Fruit fly (Drosophila melanogaster) whole organism, embryonic: ENCODE results near the gene teq.

Experiments used
- Ada2b ChIP-seq: fragments of 200-800 bp; sonication (Bioruptor generic); IDR thresholded peaks from 2 replicates; pipeline ENCODE4 v1.3.6; 2022; ENCODE audit warnings: missing biosample characterization, missing genetic modification characterization
- Awh ChIP-seq: fragments of 200-800 bp; sonication (Bioruptor generic); IDR thresholded peaks from 2 replicates; pipeline ENCODE4, ENCODE4 v1.3.6; 2022; ENCODE audit warnings: missing biosample characterization, missing genetic modification characterization
- CG10147 ChIP-seq: fragments of 200-800 bp; sonication (Bioruptor generic); optimal IDR thresholded peaks from 2 replicates; lab custom pipeline; 2019; ENCODE audit warnings: missing biosample characterization, mild to moderate bottlenecking, missing genetic modification characterization, moderate library complexity
- CG11504 ChIP-seq: fragments of 200-800 bp; sonication (Bioruptor generic); optimal IDR thresholded peaks from 3 replicates; lab custom pipeline; 2019; ENCODE audit warnings: missing biosample characterization, mild to moderate bottlenecking, missing genetic modification characterization, moderate library complexity
- CG11695 ChIP-seq: fragments of 200-800 bp; sonication (Bioruptor generic); IDR thresholded peaks from 3 replicates; pipeline ENCODE4 v1.3.6; 2022; ENCODE audit warnings: missing biosample characterization, missing genetic modification characterization
- CG1233 ChIP-seq: fragments of 200-800 bp; sonication (Bioruptor generic); optimal IDR thresholded peaks from 4 replicates; lab custom pipeline; 2018; ENCODE audit warnings: missing biosample characterization, mild to moderate bottlenecking, missing genetic modification characterization
- CG12769 ChIP-seq: fragments of 200-800 bp; sonication (Bioruptor generic); optimal IDR thresholded peaks from 2 replicates; lab custom pipeline; 2019; ENCODE audit warnings: missing biosample characterization, mild to moderate bottlenecking, missing genetic modification characterization, moderate library complexity
- CG17568 ChIP-seq: fragments of 200-800 bp; sonication (Bioruptor generic); optimal IDR thresholded peaks from 2 replicates; lab custom pipeline; 2018; ENCODE audit warnings: missing biosample characterization, mild to moderate bottlenecking, missing genetic modification characterization, moderate library complexity
- CG18011 ChIP-seq: fragments of 200-800 bp; sonication (Bioruptor generic); optimal IDR thresholded peaks from 2 replicates; lab custom pipeline; 2017; ENCODE audit warnings: missing biosample characterization, missing genetic modification characterization, mild to moderate bottlenecking, moderate library complexity, missing genotype
- CG18764 ChIP-seq: fragments of 200-800 bp; sonication (Bioruptor generic); optimal IDR thresholded peaks from 3 replicates; lab custom pipeline; 2016; ENCODE audit warnings: missing biosample characterization, missing genetic modification characterization
- CG30431 ChIP-seq: fragments of 200-800 bp; sonication (Bioruptor generic); optimal IDR thresholded peaks from 2 replicates; lab custom pipeline; 2017; ENCODE audit warnings: missing biosample characterization, missing genetic modification characterization
- CG31224 ChIP-seq: fragments of 200-800 bp; sonication (Bioruptor generic); IDR thresholded peaks from 2 replicates; pipeline ENCODE4 v1.3.6; 2022; ENCODE audit warnings: missing biosample characterization, missing genetic modification characterization
- CG34224 ChIP-seq: fragments of 200-800 bp; sonication (Bioruptor generic); IDR thresholded peaks from 3 replicates; pipeline ENCODE4 v1.3.6; 2022; ENCODE audit warnings: missing biosample characterization, missing genetic modification characterization; ENCODE audit not compliant: partially characterized antibody
- CG34422 ChIP-seq: fragments of 200-800 bp; sonication (Bioruptor generic); IDR thresholded peaks from 3 replicates; pipeline ENCODE4 v1.3.6; 2022; ENCODE audit warnings: missing biosample characterization, missing genetic modification characterization
- CG4617 ChIP-seq: fragments of 200-800 bp; sonication (Bioruptor generic); optimal IDR thresholded peaks from 3 replicates; lab custom pipeline; 2016; ENCODE audit warnings: missing biosample characterization, missing genetic modification characterization, borderline replicate concordance
- CG6272 ChIP-seq: fragments of 200-800 bp; sonication (Bioruptor generic); IDR thresholded peaks from 2 replicates; pipeline ENCODE4 v1.3.6; 2022; ENCODE audit warnings: missing biosample characterization, missing genetic modification characterization
- CG7987 ChIP-seq: fragments of 200-800 bp; sonication (Bioruptor generic); optimal IDR thresholded peaks from 2 replicates; lab custom pipeline; 2018; ENCODE audit warnings: missing biosample characterization, mild to moderate bottlenecking, missing genetic modification characterization, moderate library complexity
- Camta ChIP-seq: fragments of 200-800 bp; sonication (Bioruptor generic); optimal IDR thresholded peaks from 2 replicates; lab custom pipeline; 2016; ENCODE audit warnings: missing biosample characterization, missing genetic modification characterization
- D19B ChIP-seq: fragments of 200-800 bp; sonication (Bioruptor generic); optimal IDR thresholded peaks from 2 replicates; lab custom pipeline; 2017; ENCODE audit warnings: missing biosample characterization, mild to moderate bottlenecking, missing genetic modification characterization
- Dip3 ChIP-seq: fragments of 200-800 bp; sonication (Bioruptor generic); optimal IDR thresholded peaks from 3 replicates; lab custom pipeline; 2016; ENCODE audit warnings: missing biosample characterization, missing genetic modification characterization
- Fer3 ChIP-seq: fragments of 200-800 bp; sonication (Bioruptor generic); optimal IDR thresholded peaks from 2 replicates; lab custom pipeline; 2018; ENCODE audit warnings: missing biosample characterization, mild to moderate bottlenecking, missing genetic modification characterization, moderate library complexity
- Gsc ChIP-seq: fragments of 200-800 bp; sonication (Bioruptor generic); IDR thresholded peaks from 2 replicates; pipeline ENCODE4 v1.3.6; 2022; ENCODE audit warnings: missing biosample characterization, missing genetic modification characterization
- Hey ChIP-seq: fragments of 200-800 bp; sonication (Bioruptor generic); optimal IDR thresholded peaks from 3 replicates; lab custom pipeline; 2018; ENCODE audit warnings: missing biosample characterization, mild to moderate bottlenecking, missing genetic modification characterization
- Hmr ChIP-seq: fragments of 200-800 bp; sonication (Bioruptor generic); optimal IDR thresholded peaks from 3 replicates; lab custom pipeline; 2017; ENCODE audit warnings: mild to moderate bottlenecking, missing biosample characterization, missing genetic modification reagents, missing genetic modification characterization
- Lpt ChIP-seq: fragments of >200 bp; optimal IDR thresholded peaks from 2 replicates; lab custom pipeline; 2018; ENCODE audit warnings: missing biosample characterization, missing genetic modification characterization
- MESR4 ChIP-seq: fragments of 200-800 bp; sonication (Bioruptor generic); optimal IDR thresholded peaks from 2 replicates; lab custom pipeline; 2018; ENCODE audit warnings: missing biosample characterization, mild to moderate bottlenecking, missing genetic modification characterization, moderate library complexity
- MTF-1 ChIP-seq: fragments of 200-800 bp; sonication (Bioruptor generic); optimal IDR thresholded peaks from 2 replicates; lab custom pipeline; 2018; ENCODE audit warnings: missing biosample characterization, mild to moderate bottlenecking, missing genetic modification characterization, borderline replicate concordance
- Mad ChIP-seq: fragments of 200-800 bp; sonication (Bioruptor generic); optimal IDR thresholded peaks from 2 replicates; lab custom pipeline; 2016; ENCODE audit warnings: missing biosample characterization, missing genetic modification characterization
- Max ChIP-seq: fragments of 200-800 bp; sonication (Bioruptor generic); optimal IDR thresholded peaks from 2 replicates; lab custom pipeline; 2016; ENCODE audit warnings: missing biosample characterization, mild to moderate bottlenecking, missing genetic modification characterization
- Taf1 ChIP-seq: fragments of 200-800 bp; sonication (Bioruptor generic); IDR thresholded peaks from 2 replicates; pipeline ENCODE4 v1.3.6; 2022; ENCODE audit warnings: missing biosample characterization, missing genetic modification characterization
- YL-1 ChIP-seq: fragments of 200-800 bp; sonication (Bioruptor generic); optimal IDR thresholded peaks from 3 replicates; lab custom pipeline; 2017; ENCODE audit warnings: missing biosample characterization, mild to moderate bottlenecking, missing genetic modification characterization
- amos ChIP-seq: fragments of 200-800 bp; sonication (Bioruptor generic); IDR thresholded peaks from 2 replicates; pipeline ENCODE4 v1.3.6; 2022; ENCODE audit warnings: missing biosample characterization, missing genetic modification characterization; ENCODE audit not compliant: partially characterized antibody
- bab2 ChIP-seq: fragments of 200-800 bp; sonication (Bioruptor generic); optimal IDR thresholded peaks from 2 replicates; lab custom pipeline; 2016; ENCODE audit warnings: missing biosample characterization, missing genetic modification characterization
- bcd ChIP-seq: fragments of 200-800 bp; sonication (Bioruptor generic); optimal IDR thresholded peaks from 2 replicates; lab custom pipeline; 2017; ENCODE audit warnings: missing biosample characterization, mild to moderate bottlenecking, missing genetic modification characterization
- gem ChIP-seq: fragments of 200-800 bp; sonication (Bioruptor generic); optimal IDR thresholded peaks from 2 replicates; lab custom pipeline; 2019; ENCODE audit warnings: missing biosample characterization, mild to moderate bottlenecking, missing genetic modification characterization, moderate library complexity
- ken ChIP-seq: fragments of 200-800 bp; sonication (Bioruptor generic); IDR thresholded peaks from 3 replicates; pipeline ENCODE4 v1.3.6; 2022; ENCODE audit warnings: missing biosample characterization, missing genetic modification characterization
- klu ChIP-seq: fragments of 200-800 bp; sonication (Bioruptor generic); IDR thresholded peaks from 2 replicates; pipeline ENCODE4 v1.3.6; 2022; ENCODE audit warnings: missing biosample characterization, missing genetic modification characterization
- lilli ChIP-seq: fragments of 200-800 bp; sonication (Bioruptor generic); optimal IDR thresholded peaks from 3 replicates; lab custom pipeline; 2016; ENCODE audit warnings: missing biosample characterization, missing genetic modification characterization
- nmo ChIP-seq: fragments of 200-800 bp; sonication (Bioruptor generic); optimal IDR thresholded peaks from 2 replicates; lab custom pipeline; 2018; ENCODE audit warnings: missing biosample characterization, mild to moderate bottlenecking, missing genetic modification characterization, moderate library complexity
- otp ChIP-seq: fragments of 200-800 bp; sonication (Bioruptor generic); IDR thresholded peaks from 3 replicates; pipeline ENCODE4, ENCODE4 v1.3.6; 2022; ENCODE audit warnings: missing biosample characterization, missing genetic modification characterization
- pho ChIP-seq: fragments of 200-800 bp; sonication (Bioruptor generic); optimal IDR thresholded peaks from 2 replicates; lab custom pipeline; 2016; ENCODE audit warnings: missing biosample characterization, missing genetic modification characterization
- pnt ChIP-seq: fragments of 200-800 bp; sonication (Bioruptor generic); optimal IDR thresholded peaks from 3 replicates; lab custom pipeline; 2016; ENCODE audit warnings: missing biosample characterization, missing genetic modification characterization
- repo ChIP-seq: fragments of 200-800 bp; sonication (Bioruptor generic); optimal IDR thresholded peaks from 2 replicates; lab custom pipeline; 2016; ENCODE audit warnings: missing biosample characterization, missing genetic modification characterization
- row ChIP-seq: fragments of 200-800 bp; sonication (Bioruptor generic); IDR thresholded peaks from 3 replicates; pipeline ENCODE4 v1.3.6; 2022; ENCODE audit warnings: missing biosample characterization, missing genetic modification characterization
- run ChIP-seq: fragments of 200-800 bp; sonication (Bioruptor generic); optimal IDR thresholded peaks from 3 replicates; lab custom pipeline; 2018; ENCODE audit warnings: missing biosample characterization, mild to moderate bottlenecking, missing genetic modification characterization
- sim ChIP-seq: fragments of 200-800 bp; sonication (Bioruptor generic); IDR thresholded peaks from 2 replicates; pipeline ENCODE4 v1.3.6; 2022; ENCODE audit warnings: missing biosample characterization, missing genetic modification characterization
- tna ChIP-seq: fragments of 200-800 bp; sonication (Bioruptor generic); IDR thresholded peaks from 2 replicates; pipeline ENCODE4 v1.3.6; 2022; ENCODE audit warnings: missing biosample characterization, missing genetic modification characterization; ENCODE audit not compliant: partially characterized antibody
- trh ChIP-seq: fragments of 200-800 bp; sonication (Bioruptor generic); optimal IDR thresholded peaks from 2 replicates; lab custom pipeline; 2016; ENCODE audit warnings: missing biosample characterization, missing genetic modification characterization
- vnd ChIP-seq: fragments of 200-800 bp; sonication (Bioruptor generic); IDR thresholded peaks from 3 replicates; pipeline ENCODE4 v1.3.6; 2022; ENCODE audit warnings: missing biosample characterization, missing genetic modification characterization; ENCODE audit not compliant: partially characterized antibody

Gene teq

DNA sequence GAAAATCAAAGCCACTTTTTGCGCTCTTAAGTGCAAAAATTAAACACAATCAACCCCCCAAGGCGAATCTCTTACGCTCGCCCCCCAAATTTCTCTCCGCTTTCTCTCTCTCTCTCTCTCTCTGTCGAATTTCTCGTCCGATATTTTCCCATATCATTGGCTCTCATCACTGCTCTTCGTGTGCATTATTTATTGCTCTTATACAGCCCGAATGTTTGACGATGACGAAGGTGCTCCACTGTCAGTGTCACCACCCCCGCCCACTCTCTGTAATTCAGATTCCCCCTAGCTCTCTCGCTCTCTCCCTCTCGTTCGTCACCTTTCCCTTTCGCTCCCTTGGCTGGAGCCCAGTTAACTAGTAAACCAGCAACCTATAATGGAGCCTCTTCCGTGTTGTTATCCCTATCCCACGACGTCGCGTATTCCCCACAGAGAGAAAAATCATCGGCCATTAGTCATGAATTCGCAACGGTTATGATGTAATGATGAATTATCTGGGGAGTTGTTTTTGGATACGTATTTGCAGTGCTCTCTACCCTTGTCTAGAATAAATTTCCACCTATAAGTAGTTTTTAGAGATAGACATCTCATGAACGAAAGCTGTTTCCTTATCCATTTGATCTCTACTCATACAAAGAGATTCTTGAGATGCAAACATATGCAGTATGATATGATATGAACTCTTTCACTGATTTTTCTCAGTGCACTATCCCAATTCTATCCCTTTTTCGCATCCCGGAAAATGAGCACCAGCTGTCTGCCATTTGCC is 53.4 kb downstream of the teq start (continued):
- TF ChIP-seq CG10147 (GFP tag; lab: Kevin White, UChicago) = peak; percentile 44
- no peak for TF ChIP-seq Lpt (GFP tag; lab: Kevin White, UChicago)
- peak; percentile 61 for TF ChIP-seq CG11504
- no peak for TF ChIP-seq amos (GFP tag; lab: Robert Waterston, UW)
- TF ChIP-seq MESR4 (GFP tag; lab: Kevin White, UChicago) = no peak
- TF ChIP-seq vnd (GFP tag; lab: Robert Waterston, UW) = no peak
- peak; percentile 62 for TF ChIP-seq row (GFP tag; lab: Robert Waterston, UW)
- no peak for TF ChIP-seq YL-1 (GFP tag; lab: Kevin White, UChicago)
- TF ChIP-seq trh (GFP tag; lab: Kevin White, UChicago) = no peak
- TF ChIP-seq Taf1 = no peak
- peak; percentile 43 for TF ChIP-seq Fer3 (tag; lab: Kevin White, UChicago)
- TF ChIP-seq Max (GFP tag; lab: Kevin White, UChicago) = peak; percentile 26
- TF ChIP-seq ken (GFP tag; lab: Robert Waterston, UW) = no peak
- no peak for TF ChIP-seq CG4617 (GFP tag; lab: Kevin White, UChicago)
- TF ChIP-seq pnt (GFP tag; lab: Kevin White, UChicago) = peak; percentile 42
- peak; percentile 65 for TF ChIP-seq Camta
- TF ChIP-seq CG34422 (GFP tag; lab: Robert Waterston, UW) = no peak
- peak; percentile 14 for TF ChIP-seq Dip3 (GFP tag; lab: Kevin White, UChicago)
- TF ChIP-seq Ada2b (GFP tag; lab: Robert Waterston, UW) = peak; percentile 63
- no peak for TF ChIP-seq CG6272 (GFP tag; lab: Robert Waterston, UW)
- peak; percentile 15 for TF ChIP-seq CG30431
- TF ChIP-seq Gsc (GFP tag; lab: Robert Waterston, UW) = no peak
- no peak for TF ChIP-seq MTF-1 (GFP tag; lab: Kevin White, UChicago)
- TF ChIP-seq otp (GFP tag; lab: Robert Waterston, UW) = no peak
- TF ChIP-seq tna (GFP tag; lab: Robert Waterston, UW) = no peak
- peak; percentile 46 for TF ChIP-seq bcd (GFP tag; lab: Kevin White, UChicago)
- peak; percentile 71 for TF ChIP-seq gem (tag; lab: Kevin White, UChicago)
- TF ChIP-seq bab2 = peak; percentile 54
- no peak for TF ChIP-seq klu
- TF ChIP-seq run (tag; lab: Kevin White, UChicago) = no peak
- no peak for TF ChIP-seq CG17568 (GFP tag; lab: Kevin White, UChicago)
- no peak for TF ChIP-seq CG18011 (GFP tag; lab: Kevin White, UChicago)
- peak; percentile 45 for TF ChIP-seq repo
- TF ChIP-seq Awh (GFP tag; lab: Robert Waterston, UW) = no peak
- TF ChIP-seq Hey (tag; lab: Kevin White, UChicago) = no peak
- peak; percentile 66 for TF ChIP-seq lilli (GFP tag; lab: Kevin White, UChicago)
- peak; percentile 14 for TF ChIP-seq D19B (GFP tag; lab: Kevin White, UChicago)
- TF ChIP-seq Mad (GFP tag; lab: Kevin White, UChicago) = no peak
- 0 out of 2 replicates have a peak, but pooled peaks have one; percentile 15 for TF ChIP-seq CG31224 (GFP tag; lab: Robert Waterston, UW)
- TF ChIP-seq CG1233 = peak; percentile 37
- TF ChIP-seq CG12769 (tag; lab: Kevin White, UChicago) = peak; percentile 73
- TF ChIP-seq CG34224 (GFP tag; lab: Robert Waterston, UW) = no peak
- peak; percentile 53; the same call in 2 of the 3 replicates for TF ChIP-seq CG11695
- no peak for TF ChIP-seq CG18764
- TF ChIP-seq Hmr = peak; percentile 76
- peak; percentile 55 for TF ChIP-seq nmo
- peak; percentile 52 for TF ChIP-seq pho (GFP tag; lab: Kevin White, UChicago)
- no peak for TF ChIP-seq CG7987 (GFP tag; lab: Kevin White, UChicago)
- TF ChIP-seq sim (GFP tag; lab: Robert Waterston, UW) = no peak
